Worm (Caenorhabditis elegans) whole organism, L3 larva: Measurements from ENCODE around the gene nex-2.

ENCODE experiments used
- R02D3.7 ChIP-seq: fragments of 150-350 bp; optimal IDR thresholded peaks from 2 replicates; lab custom pipeline; 2014; ENCODE audit warnings: missing biosample characterization, missing genetic modification characterization
- ZK546.5 ChIP-seq: sonication (generic microtip); optimal IDR thresholded peaks from 2 replicates; lab custom pipeline; 2017; ENCODE audit warnings: missing biosample characterization, missing genetic modification characterization
- aly-2 ChIP-seq: fragments of 150-350 bp; optimal IDR thresholded peaks from 2 replicates; lab custom pipeline; 2014; ENCODE audit warnings: missing biosample characterization, missing genetic modification characterization
- ama-1 ChIP-seq: fragments of 150-350 bp; optimal IDR thresholded peaks from 2 replicates; lab custom pipeline; 2018
- ceh-28 ChIP-seq: fragments of 150-350 bp; optimal IDR thresholded peaks from 2 replicates; lab custom pipeline; 2014; ENCODE audit warnings: missing biosample characterization, missing genetic modification reagents, missing genetic modification characterization
- ceh-82 ChIP-seq: fragments of 150-350 bp; optimal IDR thresholded peaks from 2 replicates; lab custom pipeline; 2014; ENCODE audit warnings: missing biosample characterization, missing genetic modification characterization
- ceh-9 ChIP-seq: sonication (generic microtip); optimal IDR thresholded peaks from 2 replicates; lab custom pipeline; 2018; ENCODE audit warnings: missing biosample characterization, missing genetic modification characterization
- daf-12 ChIP-seq: fragments of 150-350 bp; optimal IDR thresholded peaks from 2 replicates; lab custom pipeline; 2014; ENCODE audit warnings: missing biosample characterization, missing genetic modification reagents, missing genetic modification characterization
- elt-1 ChIP-seq: fragments of 150-350 bp; optimal IDR thresholded peaks from 2 replicates; lab custom pipeline; 2014; ENCODE audit warnings: missing biosample characterization, missing genetic modification characterization
- elt-2 ChIP-seq: sonication (generic microtip); optimal IDR thresholded peaks from 2 replicates; lab custom pipeline; 2016; ENCODE audit warnings: missing genetic modification reagents, mild to moderate bottlenecking, missing genetic modification characterization, missing compliant biosample characterization
- eor-1 ChIP-seq, 2 experiments: fragments of 150-350 bp; optimal IDR thresholded peaks; 2 replicates each; lab custom pipeline; 2014 to 2018; ENCODE audit warnings: missing biosample characterization in 2 of 2, missing genetic modification characterization in 2 of 2
- fos-1 ChIP-seq: fragments of 150-350 bp; optimal IDR thresholded peaks from 2 replicates; lab custom pipeline; 2014; ENCODE audit warnings: missing biosample characterization, missing genetic modification characterization
- hmg-11 ChIP-seq: sonication (generic microtip); optimal IDR thresholded peaks from 2 replicates; lab custom pipeline; 2016; ENCODE audit warnings: missing genetic modification characterization, missing compliant biosample characterization
- jun-1 ChIP-seq: fragments of 150-350 bp; optimal IDR thresholded peaks from 2 replicates; lab custom pipeline; 2014; ENCODE audit warnings: missing biosample characterization, missing genetic modification reagents, missing genetic modification characterization
- lin-15B ChIP-seq: fragments of 150-350 bp; optimal IDR thresholded peaks from 2 replicates; lab custom pipeline; 2014; ENCODE audit warnings: missing biosample characterization, missing genetic modification characterization
- lsy-12 ChIP-seq: sonication (generic microtip); optimal IDR thresholded peaks from 2 replicates; lab custom pipeline; 2016; ENCODE audit warnings: mild to moderate bottlenecking, missing genetic modification characterization, missing compliant biosample characterization
- mdl-1 ChIP-seq: fragments of 150-350 bp; optimal IDR thresholded peaks from 2 replicates; lab custom pipeline; 2014; ENCODE audit warnings: missing biosample characterization, missing genetic modification characterization
- mml-1 ChIP-seq: fragments of 150-350 bp; sonication (generic microtip); optimal IDR thresholded peaks from 3 replicates; lab custom pipeline; 2014; ENCODE audit warnings: missing biosample characterization, missing genetic modification characterization
- nfya-1 ChIP-seq: sonication (generic microtip); optimal IDR thresholded peaks from 2 replicates; lab custom pipeline; 2017; ENCODE audit warnings: missing genetic modification characterization, mild to moderate bottlenecking, missing compliant biosample characterization, antibody characterized with exemption, moderate library complexity; ENCODE audit not compliant: insufficient read depth
- nhr-11 ChIP-seq: fragments of 150-350 bp; optimal IDR thresholded peaks from 2 replicates; lab custom pipeline; 2014; ENCODE audit warnings: missing biosample characterization, missing genetic modification characterization
- nhr-12 ChIP-seq: fragments of 150-350 bp; optimal IDR thresholded peaks from 2 replicates; lab custom pipeline; 2014; ENCODE audit warnings: missing biosample characterization, missing genetic modification characterization
- nhr-23 ChIP-seq: fragments of 150-350 bp; optimal IDR thresholded peaks from 2 replicates; lab custom pipeline; 2014; ENCODE audit warnings: missing biosample characterization, missing genetic modification reagents, missing genetic modification characterization
- nhr-25 ChIP-seq: sonication (generic microtip); optimal IDR thresholded peaks from 2 replicates; lab custom pipeline; 2017; ENCODE audit warnings: missing biosample characterization, missing genetic modification characterization
- nhr-43 ChIP-seq: sonication (generic microtip); optimal IDR thresholded peaks from 2 replicates; lab custom pipeline; 2016; ENCODE audit warnings: mild to moderate bottlenecking, missing genetic modification characterization, missing compliant biosample characterization; ENCODE audit not compliant: poor library complexity, severe bottlenecking
- nhr-76 ChIP-seq: fragments of 150-350 bp; sonication (generic microtip); optimal IDR thresholded peaks from 5 replicates; lab custom pipeline; 2014; ENCODE audit warnings: missing biosample characterization, missing genetic modification characterization
- unc-39 ChIP-seq: sonication (generic microtip); optimal IDR thresholded peaks from 4 replicates; lab custom pipeline; 2017; ENCODE audit warnings: missing biosample characterization, missing genetic modification characterization
- unc-62 ChIP-seq: fragments of 150-350 bp; sonication (generic microtip); optimal IDR thresholded peaks from 4 replicates; lab custom pipeline; 2014; ENCODE audit warnings: missing biosample characterization, missing genetic modification reagents, missing genetic modification characterization
- ztf-4 ChIP-seq: fragments of 150-350 bp; optimal IDR thresholded peaks from 2 replicates; lab custom pipeline; 2014; ENCODE audit warnings: missing biosample characterization, missing genetic modification characterization

Gene nex-2

DNA sequence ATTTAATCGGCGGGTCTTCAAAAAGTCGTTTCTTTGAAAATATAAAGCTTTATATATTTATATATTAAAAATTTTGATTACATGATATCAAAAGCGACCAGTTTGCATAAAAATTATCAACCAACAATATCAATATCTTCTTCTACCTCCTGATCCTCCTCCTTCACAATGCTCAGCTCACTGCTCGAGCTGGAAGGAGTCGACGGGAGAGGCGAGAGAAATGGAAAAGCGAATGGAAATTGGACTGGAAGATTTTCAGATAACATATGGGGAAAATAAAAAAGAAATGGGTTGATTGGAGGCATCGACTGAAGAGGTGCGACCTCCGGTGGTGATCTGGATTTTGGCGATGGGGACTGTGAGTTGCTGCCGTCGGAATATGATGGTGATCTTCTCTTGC is 9.7 kb upstream of the nex-2 start:
- TF ChIP-seq nhr-23 (tag; lab: Kevin White, UChicago): no peak
- no peak for TF ChIP-seq mml-1
- no peak for TF ChIP-seq nhr-12
- TF ChIP-seq unc-39 (tag; lab: Kevin White, UChicago): no peak
- TF ChIP-seq ceh-82 (tag; lab: Kevin White, UChicago): no peak
- TF ChIP-seq lsy-12 (tag; lab: Kevin White, UChicago): no peak
- TF ChIP-seq ceh-9: no peak
- TF ChIP-seq mdl-1: no peak
- TF ChIP-seq nfya-1 (tag; lab: Kevin White, UChicago): no peak
- TF ChIP-seq unc-62 (GFP tag; lab: Kevin White, UChicago): no peak
- TF ChIP-seq nhr-43 (tag; lab: Kevin White, UChicago): no peak
- no peak for TF ChIP-seq elt-2 (tag; lab: Kevin White, UChicago)
- no peak for TF ChIP-seq nhr-25 (tag; lab: Kevin White, UChicago)
- no peak for TF ChIP-seq hmg-11 (tag; lab: Kevin White, UChicago)
- TF ChIP-seq elt-1 (tag; lab: Kevin White, UChicago): no peak

DNA sequence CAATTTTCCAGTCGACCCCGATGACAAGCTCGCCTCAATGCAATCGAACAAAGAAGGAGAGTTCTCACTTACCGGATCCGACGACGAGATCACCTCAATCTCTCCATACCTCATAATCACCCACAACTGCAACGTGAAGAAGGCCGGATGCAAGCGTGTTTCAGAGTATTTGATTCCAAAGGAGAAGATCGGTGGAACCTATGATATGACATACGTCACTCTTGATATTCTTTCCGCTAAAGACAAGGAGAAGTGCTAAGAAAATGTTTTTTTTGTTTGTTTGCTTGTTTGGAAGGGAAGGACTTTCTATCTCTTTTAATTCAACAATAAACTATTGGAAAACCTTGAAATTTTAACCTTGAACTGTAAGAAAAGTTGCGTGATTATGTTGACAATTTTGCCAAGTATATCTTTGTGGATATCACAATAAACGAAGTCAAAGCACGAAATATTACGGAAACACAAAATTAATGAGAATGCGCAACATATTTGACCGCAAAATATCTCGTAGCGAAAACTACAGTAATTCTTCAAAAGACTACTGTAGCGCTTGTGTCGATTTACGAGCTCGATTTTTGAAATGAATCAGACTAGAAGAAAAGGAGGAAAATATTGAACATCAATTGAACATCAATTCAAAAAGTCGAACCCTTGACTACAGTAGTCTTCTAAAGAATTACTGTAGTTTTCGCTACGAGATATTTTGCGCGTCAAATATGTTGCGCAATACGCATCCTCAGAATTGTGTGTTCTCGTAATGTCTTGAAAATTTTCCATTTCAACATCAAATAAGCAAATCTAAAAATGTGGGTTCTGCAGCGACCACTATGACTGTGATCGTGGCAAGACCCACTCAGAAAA is 9.0 kb upstream of the nex-2 start:
- TF ChIP-seq unc-62 (GFP tag; lab: Kevin White, UChicago): no peak
- peak; percentile 39 for TF ChIP-seq nhr-25 (tag; lab: Kevin White, UChicago)
- TF ChIP-seq R02D3.7 (tag; lab: Kevin White, UChicago): peak; percentile 19
- TF ChIP-seq ceh-28: peak; percentile 34
- TF ChIP-seq ama-1 (lab: Kevin White, UChicago): peak; percentile 66

ce11 chrIII:10337508-10338166 is 7.4 kb upstream of the nex-2 start, which contains the start of gene ttr-15:
Gene ttr-15, plus strand, starts transcription at chrIII:10337847.
- TF ChIP-seq ceh-28 (peak; percentile 27), ceh-9 (no peak), nhr-23 (tag; lab: Kevin White, UChicago) (peak; percentile 27), elt-1 (tag; lab: Kevin White, UChicago) (peak; percentile 43), nfya-1 (tag; lab: Kevin White, UChicago) (no peak), nhr-25 (tag; lab: Kevin White, UChicago) (peak; percentile 51), hmg-11 (tag; lab: Kevin White, UChicago) (no peak), nhr-11 (no peak), lin-15B (tag; lab: Kevin White, UChicago) (no peak), jun-1 (tag; lab: Kevin White, UChicago) (peak; percentile 48), ZK546.5 (no peak), ztf-4 (tag; lab: Kevin White, UChicago) (no peak), fos-1 (tag; lab: Kevin White, UChicago) (no peak), nhr-43 (tag; lab: Kevin White, UChicago) (peak; percentile 61)

ce11 chrIII:10336109-10336508 is 5.9 kb upstream of the nex-2 start:
- TF ChIP-seq mml-1 (no peak), mdl-1 (no peak), elt-2 (tag; lab: Kevin White, UChicago) (no peak), ZK546.5 (no peak), ceh-28 (no peak), unc-62 (GFP tag; lab: Kevin White, UChicago) (no peak), unc-39 (tag; lab: Kevin White, UChicago) (no peak), aly-2 (tag; lab: Kevin White, UChicago) (no peak), nhr-76 (no peak)

DNA sequence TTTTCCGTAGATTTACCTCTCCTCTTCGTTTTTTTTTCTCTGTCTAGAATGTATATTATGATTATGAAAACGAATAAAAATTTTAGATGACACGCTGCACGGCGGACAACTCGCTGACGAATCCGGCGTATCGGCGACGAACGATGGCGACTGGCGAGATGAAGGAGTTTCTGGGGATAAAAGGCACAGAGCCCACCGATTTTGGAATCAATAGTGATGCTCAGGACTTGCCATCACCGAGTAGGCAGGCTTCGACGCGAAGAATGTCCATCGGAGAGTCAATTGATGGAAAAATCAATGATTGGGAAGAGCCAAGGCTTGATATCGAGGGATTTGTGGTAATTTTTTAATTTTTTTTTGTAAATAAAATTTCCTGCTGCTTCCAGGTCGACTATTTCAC is 4.9 kb upstream of the nex-2 start, which contains the start of gene ced-9:
ced-9 (plus strand) TSS at position 87 of the 400 bp plus-strand sequence.
- TF ChIP-seq unc-62 (GFP tag; lab: Kevin White, UChicago): no peak
- TF ChIP-seq aly-2 (tag; lab: Kevin White, UChicago): no peak
- TF ChIP-seq nhr-43 (tag; lab: Kevin White, UChicago): no peak
- TF ChIP-seq nfya-1 (tag; lab: Kevin White, UChicago): no peak
- no peak for TF ChIP-seq eor-1 (tag; optimal IDR thresholded peaks at IDR 0.05; lab: Kevin White, UChicago)
- TF ChIP-seq R02D3.7 (tag; lab: Kevin White, UChicago): no peak
- TF ChIP-seq daf-12 (tag; lab: Kevin White, UChicago): no peak
- no peak for TF ChIP-seq ceh-82 (tag; lab: Kevin White, UChicago)
